Fruit fly (Drosophila melanogaster): Measurements from ENCODE around the gene mre11.
A peak's percentile ranks its signal among the peaks of the same experiment; 100 is the strongest.

The mre11 gene

dm6 chr2L:11319221-11319620 is 37.3 kb downstream of the mre11 start:
- TF ChIP-seq CG1602 (GFP tag; optimal IDR thresholded peaks at IDR 0.05) = no peak
- peak; percentile 6 for TF ChIP-seq gem (tag; optimal IDR thresholded peaks at IDR 0.05)

DNA sequence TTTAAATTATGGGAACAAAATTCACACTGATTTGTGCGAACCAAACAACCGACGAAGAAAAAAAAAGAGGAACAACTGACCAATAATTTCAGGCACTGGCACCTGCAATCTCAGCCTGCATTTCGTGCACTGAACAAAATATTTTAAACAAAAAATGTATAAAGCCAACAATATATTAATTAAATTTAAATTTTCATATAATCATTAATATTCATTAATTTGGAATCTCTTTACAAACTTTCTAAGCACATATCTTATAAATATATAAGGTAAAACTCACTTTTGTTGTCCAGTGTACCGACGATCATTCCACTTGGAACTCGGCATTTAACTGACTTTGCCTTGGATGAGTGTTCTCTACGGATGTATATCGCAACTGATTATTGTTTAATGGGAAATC is 40.2 kb downstream of the mre11 start:
- TF ChIP-seq CG18262 (tag; optimal IDR thresholded peaks at IDR 0.05) (peak; percentile 6), Sox100B (GFP tag; optimal IDR thresholded peaks at IDR 0.05) (no peak), Xrp1 (GFP tag; IDR thresholded peaks at IDR 0.05) (peak; percentile 49; the same call in 1 of the 2 replicates), CG17568 (GFP tag; optimal IDR thresholded peaks at IDR 0.05) (no peak), CG6791 (GFP tag; IDR thresholded peaks at IDR 0.05; ENCODE audit: partially characterized antibody) (no peak), phol (tag; optimal IDR thresholded peaks at IDR 0.05) (peak; percentile 20), Oli (tag; optimal IDR thresholded peaks at IDR 0.05) (peak; percentile 13), prd (optimal IDR thresholded peaks at IDR 0.05) (no peak), prd (GFP tag; IDR thresholded peaks at IDR 0.05) (peak; percentile 57; the same call in 2 of the 3 replicates), CG2712 (tag; optimal IDR thresholded peaks at IDR 0.05) (peak; percentile 42), gsb-n (tag; optimal IDR thresholded peaks at IDR 0.05) (peak; percentile 0), dmrt11E (tag; optimal IDR thresholded peaks at IDR 0.05) (peak; percentile 53), unpg (GFP tag; optimal IDR thresholded peaks at IDR 0.05) (peak; percentile 4), dm (GFP tag; optimal IDR thresholded peaks at IDR 0.05) (no peak), zfh1 (GFP tag; IDR thresholded peaks at IDR 0.05) (peak; percentile 39; the same call in 1 of the 3 replicates), CG9727 (GFP tag; optimal IDR thresholded peaks at IDR 0.05) (peak; percentile 22), nmo (GFP tag; optimal IDR thresholded peaks at IDR 0.05) (peak; percentile 19), Blimp-1 (GFP tag; optimal IDR thresholded peaks at IDR 0.05) (peak; percentile 7), CG14710 (tag; optimal IDR thresholded peaks at IDR 0.05) (peak; percentile 20), bsh (GFP tag; optimal IDR thresholded peaks at IDR 0.05) (peak in 1 of 2 experiments; percentile 23), trem (tag; optimal IDR thresholded peaks at IDR 0.05) (peak; percentile 5), gem (tag; optimal IDR thresholded peaks at IDR 0.05) (peak; percentile 51), Lpt (GFP tag; optimal IDR thresholded peaks at IDR 0.05) (no peak), CG10979 (tag; optimal IDR thresholded peaks at IDR 0.05) (peak; percentile 18), lola (GFP tag; optimal IDR thresholded peaks at IDR 0.05) (peak in 1 of 3 experiments; percentile 5), zen (tag; optimal IDR thresholded peaks at IDR 0.05) (peak; percentile 38), tio (GFP tag; optimal IDR thresholded peaks at IDR 0.05) (peak; percentile 14), row (GFP tag; IDR thresholded peaks at IDR 0.05) (0 out of 3 replicates have a peak, but pooled peaks have one; percentile 6), CG16779 (GFP tag; IDR thresholded peaks at IDR 0.05) (no peak)

DNA sequence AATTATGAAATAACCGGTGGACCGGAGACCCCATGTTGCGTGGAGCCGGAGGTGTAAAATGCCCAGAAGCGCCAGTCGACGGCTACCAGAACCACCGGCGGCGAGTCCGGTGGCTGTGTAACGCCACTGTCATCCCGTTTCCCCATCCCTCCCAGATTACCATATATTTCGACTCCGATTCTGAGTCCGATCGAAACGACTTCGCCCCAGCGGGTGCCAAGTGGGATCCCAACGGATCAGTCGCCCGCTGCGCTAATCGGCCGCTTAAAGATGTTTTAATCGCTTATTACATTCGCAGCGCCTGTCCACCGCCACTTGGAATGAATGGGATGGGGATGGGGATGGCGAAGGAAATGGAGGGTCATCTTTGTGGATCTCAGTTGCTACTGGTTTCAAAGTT is 40.9 kb downstream of the mre11 start:
- TF ChIP-seq emc (GFP tag; optimal IDR thresholded peaks at IDR 0.05) (no peak), CG17802 (tag; optimal IDR thresholded peaks at IDR 0.05) (no peak), gsb-n (tag; optimal IDR thresholded peaks at IDR 0.05) (peak; percentile 49), oc (tag; optimal IDR thresholded peaks at IDR 0.05) (peak; percentile 60), kni (GFP tag; optimal IDR thresholded peaks at IDR 0.05) (peak; percentile 1), CG32767 (GFP tag; IDR thresholded peaks at IDR 0.05) (no peak), z (GFP tag; IDR thresholded peaks at IDR 0.05) (0 out of 3 replicates have a peak, but pooled peaks have one; percentile 24), prd (optimal IDR thresholded peaks at IDR 0.05) (no peak), prd (GFP tag; IDR thresholded peaks at IDR 0.05) (0 out of 3 replicates have a peak, but pooled peaks have one; percentile 14), abd-A (tag; optimal IDR thresholded peaks at IDR 0.05) (peak; percentile 55)

Data from whole organism, embryonic.